Worm (Caenorhabditis elegans): ENCODE data around the gene B0491.6.
A peak's percentile ranks its signal among the peaks of the same experiment; 100 is the strongest.

The B0491.6 gene

DNA sequence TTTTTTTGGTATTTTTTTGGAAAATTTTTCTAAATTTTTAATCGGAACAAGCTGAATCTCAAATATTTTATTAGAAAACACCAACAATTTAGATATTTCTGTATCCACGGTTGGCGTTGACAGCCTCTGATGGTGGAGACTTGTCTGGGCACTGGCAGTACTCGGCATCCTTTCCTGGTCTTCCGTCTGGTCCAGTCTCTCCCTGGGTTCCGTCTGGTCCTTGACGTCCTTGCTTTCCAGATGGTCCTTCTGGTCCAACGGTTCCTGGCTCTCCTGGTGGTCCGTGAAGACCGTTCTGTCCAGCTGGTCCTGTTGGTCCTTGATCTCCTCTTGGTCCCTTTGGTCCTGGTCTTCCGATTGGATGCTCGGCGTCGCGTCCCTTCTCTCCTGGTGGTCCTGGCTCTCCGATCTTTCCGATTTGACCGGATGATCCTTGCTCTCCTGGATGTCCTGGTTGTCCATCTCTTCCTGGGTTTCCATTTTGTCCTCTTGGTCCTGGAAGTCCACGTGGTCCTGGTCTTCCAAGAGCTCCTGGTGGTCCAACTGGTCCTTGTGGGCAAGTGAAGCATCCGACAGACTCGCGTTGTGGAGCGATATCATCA is 11.4 kb downstream of the B0491.6 start:
- TF ChIP-seq dpff-1 (tag; optimal IDR thresholded peaks at IDR 0.05), result no peak
- peak; percentile 81 for TF ChIP-seq zfh-2 (GFP tag; conservative IDR thresholded peaks at IDR 0.05)
- no peak for TF ChIP-seq rpc-1 (optimal IDR thresholded peaks at IDR 0.05)
- TF ChIP-seq rpc-1 (tag; optimal IDR thresholded peaks at IDR 0.05), result no peak
- TF ChIP-seq bed-1 (GFP tag; IDR thresholded peaks at IDR 0.05), result 0 out of 2 replicates have a peak, but pooled peaks have one; percentile 20
- TF ChIP-seq egrh-3 (GFP tag; IDR thresholded peaks at IDR 0.05), result peak; percentile 8; the same call in 1 of the 2 replicates
- TF ChIP-seq attf-6 (GFP tag; IDR thresholded peaks at IDR 0.05), result no peak
- no peak for TF ChIP-seq lin-35 (GFP tag; optimal IDR thresholded peaks at IDR 0.05)
- no peak for TF ChIP-seq ztf-18 (tag; optimal IDR thresholded peaks at IDR 0.05)

DNA sequence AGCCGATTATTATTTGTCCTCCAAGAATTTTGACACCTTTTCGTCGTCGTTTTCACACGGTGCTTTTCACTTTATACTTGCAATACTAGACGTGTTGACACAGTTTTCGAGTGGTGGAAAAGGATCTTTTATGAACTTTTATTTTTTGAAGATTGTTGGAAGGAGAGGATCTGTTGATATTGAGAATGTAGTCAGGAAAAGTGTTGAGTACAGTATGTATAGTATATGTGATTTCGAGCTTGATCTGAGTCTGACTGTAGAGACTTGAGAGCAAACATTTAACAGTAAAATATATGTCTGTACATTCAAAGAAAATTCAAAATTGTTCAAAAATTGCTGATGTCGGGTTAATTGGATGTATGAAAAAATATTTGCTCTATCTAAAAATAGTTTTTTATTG is 12.0 kb downstream of the B0491.6 start:
- TF ChIP-seq ztf-6 (GFP tag; IDR thresholded peaks at IDR 0.05), result no peak
- TF ChIP-seq attf-5 (GFP tag; optimal IDR thresholded peaks at IDR 0.05), result no peak
- TF ChIP-seq F57A8.1 (GFP tag; optimal IDR thresholded peaks at IDR 0.05), result no peak
- TF ChIP-seq F39B2.1 (GFP tag; IDR thresholded peaks at IDR 0.05), result no peak
- TF ChIP-seq Y95B8A.8 (GFP tag; IDR thresholded peaks at IDR 0.05), result no peak
- TF ChIP-seq ets-4 (GFP tag; optimal IDR thresholded peaks at IDR 0.05), result no peak
- no peak for TF ChIP-seq lin-26 (GFP tag; IDR thresholded peaks at IDR 0.05)

DNA sequence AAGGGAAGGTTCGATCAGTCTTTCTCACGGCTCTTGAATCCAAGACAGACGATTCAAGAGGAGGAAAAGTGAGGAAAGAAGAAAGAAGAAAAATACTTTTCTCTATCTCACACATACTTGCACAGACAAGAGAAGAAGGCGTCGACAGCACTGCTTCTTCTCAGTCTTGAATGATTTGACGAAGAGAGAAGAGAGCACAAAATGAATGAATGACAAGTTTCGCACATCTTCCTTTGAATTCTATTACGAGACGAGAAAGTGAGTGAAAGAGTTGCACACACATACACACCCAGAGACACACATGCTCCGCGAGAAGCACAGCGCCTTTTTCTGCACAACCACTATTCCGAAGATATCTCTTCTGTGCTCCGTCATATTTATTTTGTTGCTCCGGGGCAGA is 12.5 kb downstream of the B0491.6 start:
- TF ChIP-seq sea-2 (GFP tag; IDR thresholded peaks at IDR 0.05) (no peak), F33H1.4 (GFP tag; IDR thresholded peaks at IDR 0.05) (no peak), D2030.7 (GFP tag; IDR thresholded peaks at IDR 0.05) (no peak), die-1 (tag; optimal IDR thresholded peaks at IDR 0.05) (no peak), tbx-9 (tag; optimal IDR thresholded peaks at IDR 0.05; ENCODE audit: borderline replicate concordance) (no peak), hrde-1 (tag; optimal IDR thresholded peaks at IDR 0.05; ENCODE audit: borderline replicate concordance) (no peak), bed-1 (GFP tag; IDR thresholded peaks at IDR 0.05) (no peak), Y56A3A.18 (GFP tag; IDR thresholded peaks at IDR 0.05) (no peak), Y95B8A.8 (GFP tag; IDR thresholded peaks at IDR 0.05) (no peak), F55B11.4 (tag; optimal IDR thresholded peaks at IDR 0.05; ENCODE audit: borderline replicate concordance, insufficient read depth) (no peak), mes-4 (tag; optimal IDR thresholded peaks at IDR 0.05) (no peak), attf-5 (GFP tag; optimal IDR thresholded peaks at IDR 0.05) (no peak), B0261.1 (tag; optimal IDR thresholded peaks at IDR 0.05) (no peak)

DNA sequence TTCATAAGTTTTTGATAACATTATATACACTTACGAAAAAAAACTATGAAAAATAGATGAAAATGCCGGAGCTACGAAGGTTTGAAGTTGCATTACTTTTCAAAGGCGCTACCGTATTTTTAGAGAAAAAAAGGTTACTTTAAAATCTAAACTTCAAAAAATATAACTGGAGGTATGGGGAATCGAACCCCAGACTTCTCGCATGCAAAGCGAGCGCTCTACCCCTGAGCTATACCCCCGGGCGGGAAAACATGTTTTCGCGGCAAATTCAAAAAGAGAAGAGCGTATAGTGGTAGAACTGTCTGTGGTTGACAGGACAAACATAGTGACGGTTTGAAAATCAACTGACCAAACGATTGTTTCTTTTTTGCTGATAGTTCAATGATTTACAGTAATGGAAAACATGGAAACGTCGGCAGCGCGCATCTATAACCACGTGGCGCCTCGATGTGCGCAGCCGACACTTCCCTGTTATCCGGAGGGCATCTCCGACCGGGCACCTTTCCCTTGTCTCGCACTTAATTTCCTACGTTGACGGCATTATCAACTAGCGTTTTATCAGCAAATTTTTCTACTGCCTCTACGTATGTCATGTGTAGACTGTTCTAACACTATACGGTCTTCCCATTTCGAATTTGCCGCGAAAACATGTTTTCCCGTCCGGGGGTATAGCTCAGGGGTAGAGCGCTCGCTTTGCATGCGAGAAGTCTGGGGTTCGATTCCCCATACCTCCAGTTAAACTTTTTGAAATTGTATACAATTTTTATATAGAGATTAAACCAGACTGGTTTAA is 14.1 kb downstream of the B0491.6 start:
- TF ChIP-seq F33H1.4 (GFP tag; IDR thresholded peaks at IDR 0.05), result 0 out of 2 replicates have a peak, but pooled peaks have one; percentile 25
- TF ChIP-seq attf-3 (GFP tag; conservative IDR thresholded peaks at IDR 0.05), result no peak
- TF ChIP-seq rec-8 (tag; optimal IDR thresholded peaks at IDR 0.05), result no peak
- TF ChIP-seq let-526 (GFP tag; IDR thresholded peaks at IDR 0.05), result no peak
- peak; percentile 22 for TF ChIP-seq ztf-18 (tag; optimal IDR thresholded peaks at IDR 0.05)
- peak; percentile 68; the same call in 1 of the 2 replicates for TF ChIP-seq egl-44 (GFP tag; IDR thresholded peaks at IDR 0.05)
- TF ChIP-seq madf-6 (GFP tag; IDR thresholded peaks at IDR 0.05), result peak; percentile 72
- TF ChIP-seq nhr-90 (tag; optimal IDR thresholded peaks at IDR 0.05), result peak; percentile 11
- peak; percentile 60 for TF ChIP-seq rpc-1 (optimal IDR thresholded peaks at IDR 0.05)
- peak; percentile 73 for TF ChIP-seq rpc-1 (tag; optimal IDR thresholded peaks at IDR 0.05)
- TF ChIP-seq F52B5.7 (tag; optimal IDR thresholded peaks at IDR 0.05), result no peak
- TF ChIP-seq bed-1 (GFP tag; IDR thresholded peaks at IDR 0.05), result 0 out of 2 replicates have a peak, but pooled peaks have one; percentile 5
- TF ChIP-seq let-607 (tag; optimal IDR thresholded peaks at IDR 0.05), result peak in 1 of 2 experiments; percentile 33
- TF ChIP-seq mcd-1 (GFP tag; IDR thresholded peaks at IDR 0.05), result peak; percentile 32; the same call in 1 of the 2 replicates
- TF ChIP-seq ceh-27 (GFP tag; optimal IDR thresholded peaks at IDR 0.05), result no peak
- no peak for TF ChIP-seq mel-28 (tag; optimal IDR thresholded peaks at IDR 0.05; ENCODE audit: borderline replicate concordance)
- TF ChIP-seq B0336.3 (GFP tag; IDR thresholded peaks at IDR 0.05), result peak; percentile 44; the same call in 1 of the 2 replicates
- peak; percentile 7 for TF ChIP-seq lin-40 (tag; optimal IDR thresholded peaks at IDR 0.05)
- no peak for TF ChIP-seq snpc-4 (GFP tag; optimal IDR thresholded peaks at IDR 0.05)
- TF ChIP-seq snpc-4 (tag; optimal IDR thresholded peaks at IDR 0.05), result peak; percentile 65 to 94 (median 93)
- TF ChIP-seq lin-26 (GFP tag; IDR thresholded peaks at IDR 0.05), result peak; percentile 84

Measured in whole organism, young adult.